Worm (Caenorhabditis elegans) whole organism, young adult: ENCODE data around the gene smc-5.

Source experiments
- B0261.1 ChIP-seq: sonication (generic microtip); optimal IDR thresholded peaks from 2 replicates; lab custom pipeline; 2016; ENCODE audit warnings: mild to moderate bottlenecking, missing genetic modification characterization, moderate library complexity, missing compliant biosample characterization
- F23B12.7 ChIP-seq: sonication (generic microtip); optimal IDR thresholded peaks from 2 replicates; lab custom pipeline; 2017; ENCODE audit warnings: missing genetic modification characterization, mild to moderate bottlenecking, missing compliant biosample characterization, antibody characterized with exemption, moderate library complexity; ENCODE audit not compliant: insufficient read depth
- T07F8.4 ChIP-seq: sonication (generic microtip); optimal IDR thresholded peaks from 2 replicates; lab custom pipeline; 2016; ENCODE audit warnings: mild to moderate bottlenecking, missing genetic modification characterization, moderate library complexity, missing compliant biosample characterization
- T26A5.8 ChIP-seq: sonication (generic microtip); optimal IDR thresholded peaks from 2 replicates; lab custom pipeline; 2016; ENCODE audit warnings: missing genetic modification characterization, missing compliant biosample characterization
- Y79H2A.3 ChIP-seq: fragments of 200-800 bp; sonication (Bioruptor generic); conservative IDR thresholded peaks from 2 replicates; pipeline ENCODE4 v1.3.6; 2022; ENCODE audit warnings: missing genetic modification reagents, missing genetic modification characterization, missing compliant biosample characterization
- Y95B8A.8 ChIP-seq: fragments of 200-800 bp; sonication (Bioruptor generic); IDR thresholded peaks from 2 replicates; pipeline ENCODE4 v1.3.6; 2022; ENCODE audit warnings: missing genetic modification reagents, missing genetic modification characterization, missing compliant biosample characterization
- ZK185.1 ChIP-seq: sonication (generic microtip); optimal IDR thresholded peaks from 2 replicates; lab custom pipeline; 2016; ENCODE audit warnings: mild to moderate bottlenecking, missing genetic modification characterization, missing compliant biosample characterization; ENCODE audit not compliant: poor library complexity, severe bottlenecking
- aptf-3 ChIP-seq: fragments of 200-800 bp; sonication (Bioruptor generic); IDR thresholded peaks from 2 replicates; pipeline ENCODE4 v1.3.6; 2022; ENCODE audit warnings: missing genetic modification characterization, missing compliant biosample characterization
- athp-1 ChIP-seq: sonication (generic microtip); optimal IDR thresholded peaks from 2 replicates; lab custom pipeline; 2017; ENCODE audit warnings: mild to moderate bottlenecking, missing genetic modification characterization, missing compliant biosample characterization
- ceh-100 ChIP-seq: fragments of 200-800 bp; sonication (Bioruptor generic); IDR thresholded peaks from 2 replicates; pipeline ENCODE4 v1.3.6; 2022; ENCODE audit warnings: missing genetic modification reagents, missing genetic modification characterization, missing compliant biosample characterization
- ceh-79 ChIP-seq: sonication (generic microtip); optimal IDR thresholded peaks from 2 replicates; lab custom pipeline; 2017; ENCODE audit warnings: mild to moderate bottlenecking, missing genetic modification characterization, missing compliant biosample characterization
- dox-1 ChIP-seq: fragments of 200-800 bp; sonication (Bioruptor generic); IDR thresholded peaks from 2 replicates; pipeline ENCODE4 v1.3.6; 2022; ENCODE audit warnings: missing genetic modification reagents, missing genetic modification characterization, missing compliant biosample characterization
- dpff-1 ChIP-seq: sonication (generic microtip); optimal IDR thresholded peaks from 2 replicates; lab custom pipeline; 2017; ENCODE audit warnings: mild to moderate bottlenecking, missing genetic modification characterization, missing compliant biosample characterization
- dpl-1 ChIP-seq: fragments of 150-350 bp; optimal IDR thresholded peaks from 2 replicates; lab custom pipeline; 2014; ENCODE audit warnings: missing biosample characterization, missing genetic modification reagents, missing genetic modification characterization
- egrh-3 ChIP-seq: fragments of 200-800 bp; sonication (Bioruptor generic); IDR thresholded peaks from 2 replicates; pipeline ENCODE4 v1.3.6; 2022; ENCODE audit warnings: missing genetic modification reagents, missing genetic modification characterization, missing compliant biosample characterization
- ekl-4 ChIP-seq: fragments of 200-800 bp; sonication (Bioruptor generic); IDR thresholded peaks from 2 replicates; pipeline ENCODE4 v1.3.6; 2022; ENCODE audit warnings: missing genetic modification reagents, missing genetic modification characterization, missing compliant biosample characterization
- fkh-3 ChIP-seq: sonication (generic microtip); optimal IDR thresholded peaks from 2 replicates; lab custom pipeline; 2016; ENCODE audit warnings: mild to moderate bottlenecking, missing genetic modification characterization, missing compliant biosample characterization
- hmg-20 ChIP-seq: fragments of 200-800 bp; sonication (Bioruptor generic); IDR thresholded peaks from 2 replicates; pipeline ENCODE4 v1.3.6; 2022; ENCODE audit warnings: missing genetic modification reagents, missing genetic modification characterization, missing compliant biosample characterization
- let-526 ChIP-seq: fragments of 200-800 bp; sonication (Bioruptor generic); IDR thresholded peaks from 2 replicates; pipeline ENCODE4 v1.3.6; 2022; ENCODE audit warnings: missing genetic modification reagents, missing genetic modification characterization, missing compliant biosample characterization
- lsl-1 ChIP-seq: fragments of 200-800 bp; sonication (Bioruptor generic); optimal IDR thresholded peaks from 2 replicates; lab custom pipeline; 2018; ENCODE audit warnings: mild to moderate bottlenecking, missing genetic modification characterization, moderate library complexity, missing compliant biosample characterization
- madf-6 ChIP-seq: fragments of 200-800 bp; sonication (Bioruptor generic); IDR thresholded peaks from 2 replicates; pipeline ENCODE4 v1.3.6; 2022; ENCODE audit warnings: missing genetic modification reagents, missing genetic modification characterization, missing compliant biosample characterization
- mes-4 ChIP-seq: sonication (generic microtip); optimal IDR thresholded peaks from 2 replicates; lab custom pipeline; 2016; ENCODE audit warnings: missing genotype, missing genetic modification characterization, missing compliant biosample characterization
- nfya-2 ChIP-seq: fragments of 200-800 bp; sonication (Bioruptor generic); IDR thresholded peaks from 2 replicates; pipeline ENCODE4 v1.3.6; 2022; ENCODE audit warnings: missing genetic modification reagents, missing genetic modification characterization, missing compliant biosample characterization
- nhr-120 ChIP-seq: fragments of 200-800 bp; sonication (Bioruptor generic); IDR thresholded peaks from 2 replicates; pipeline ENCODE4 v1.3.6; 2022; ENCODE audit warnings: missing genetic modification characterization, missing compliant biosample characterization
- rcor-1 ChIP-seq: fragments of 200-800 bp; sonication (Bioruptor generic); IDR thresholded peaks from 2 replicates; pipeline ENCODE4 v1.3.6; 2022; ENCODE audit warnings: missing genetic modification reagents, missing genetic modification characterization, missing compliant biosample characterization
- sdz-38 ChIP-seq: sonication (generic microtip); optimal IDR thresholded peaks from 2 replicates; lab custom pipeline; 2016; ENCODE audit warnings: missing genotype, missing genetic modification characterization, missing compliant biosample characterization
- sptf-2 ChIP-seq: fragments of 200-800 bp; sonication (Bioruptor generic); optimal IDR thresholded peaks from 2 replicates; lab custom pipeline; 2018; ENCODE audit warnings: mild to moderate bottlenecking, missing genetic modification characterization, missing compliant biosample characterization
- tbp1 ChIP-seq: fragments of 200-800 bp; sonication (Bioruptor generic); optimal IDR thresholded peaks from 2 replicates; lab custom pipeline; 2018; ENCODE audit warnings: mild to moderate bottlenecking, missing genetic modification characterization, missing compliant biosample characterization
- unc-130 ChIP-seq: sonication (generic microtip); optimal IDR thresholded peaks from 2 replicates; lab custom pipeline; 2016; ENCODE audit warnings: missing genetic modification reagents, missing genetic modification characterization, missing compliant biosample characterization
- xnd-1 ChIP-seq: sonication (generic microtip); optimal IDR thresholded peaks from 2 replicates; lab custom pipeline; 2016; ENCODE audit warnings: missing genotype, missing genetic modification reagents, missing genetic modification characterization, missing compliant biosample characterization
- ztf-26 ChIP-seq: sonication (generic microtip); optimal IDR thresholded peaks from 2 replicates; lab custom pipeline; 2017; ENCODE audit warnings: missing genetic modification characterization, missing compliant biosample characterization
- ztf-6 ChIP-seq: fragments of 200-800 bp; sonication (Bioruptor generic); IDR thresholded peaks from 2 replicates; pipeline ENCODE4 v1.3.6; 2022; ENCODE audit warnings: missing genetic modification reagents, missing genetic modification characterization, missing compliant biosample characterization

Gene smc-5

DNA sequence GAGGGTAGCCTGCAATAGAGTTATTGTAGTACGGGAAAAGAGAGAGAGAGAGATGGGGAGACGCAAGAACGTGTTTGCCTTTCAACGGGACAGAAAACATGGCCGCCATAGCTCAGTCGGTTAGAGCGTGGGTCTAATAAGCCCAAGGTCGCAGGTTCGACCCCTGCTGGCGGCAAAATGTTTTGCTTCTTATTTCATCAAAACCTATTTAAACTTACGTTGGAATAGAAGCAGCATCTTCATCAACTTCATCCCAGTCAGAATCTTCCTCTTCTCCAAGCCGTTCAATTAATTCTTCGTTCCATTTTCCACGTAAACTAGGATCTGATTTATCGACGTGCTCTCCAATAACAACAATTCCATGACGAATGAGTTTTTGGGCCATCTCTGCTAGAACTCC, 29.3 kb upstream of the smc-5 start (continued):
- TF ChIP-seq mes-4 (peak; percentile 72), ceh-79 (tag; lab: Kevin White, UChicago) (peak; percentile 33), egrh-3 (GFP tag; lab: Robert Waterston, UW) (peak; percentile 39; the same call in 1 of the 2 replicates), ceh-100 (peak; percentile 70), hmg-20 (peak; percentile 86)

DNA sequence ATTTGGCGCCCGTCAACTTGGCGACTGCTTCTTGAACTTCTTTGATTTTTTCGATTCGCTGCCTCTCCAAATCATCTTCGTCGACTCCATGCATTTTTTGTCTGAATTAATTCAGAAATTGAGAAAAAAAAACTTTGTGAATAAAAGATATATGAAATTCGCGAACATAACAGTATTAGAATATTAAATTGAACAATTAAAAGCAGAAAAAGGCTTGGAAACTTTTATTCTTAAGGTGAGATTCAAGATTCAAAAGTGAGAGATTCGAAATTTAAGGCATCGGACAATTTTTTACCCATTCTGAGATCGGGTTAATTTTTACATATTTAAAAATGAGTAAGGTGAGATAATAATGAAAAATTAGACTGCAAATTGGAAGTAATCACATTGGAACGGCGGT, 28.0 kb upstream of the smc-5 start, which contains the start of gene F33G12.3:
TSS of gene F33G12.3 (minus strand) at position 101 of the 400 bp plus-strand sequence.
- TF ChIP-seq B0261.1 (tag; lab: Kevin White, UChicago) (no peak), ztf-6 (no peak), tbp1 (GFP tag; lab: Kevin White, UChicago) (no peak), fkh-3 (tag; lab: Kevin White, UChicago) (no peak), nhr-120 (GFP tag; lab: Robert Waterston, UW) (no peak), let-526 (GFP tag; lab: Robert Waterston, UW) (no peak), dpff-1 (tag; lab: Kevin White, UChicago) (no peak), Y79H2A.3 (no peak), athp-1 (no peak)

DNA sequence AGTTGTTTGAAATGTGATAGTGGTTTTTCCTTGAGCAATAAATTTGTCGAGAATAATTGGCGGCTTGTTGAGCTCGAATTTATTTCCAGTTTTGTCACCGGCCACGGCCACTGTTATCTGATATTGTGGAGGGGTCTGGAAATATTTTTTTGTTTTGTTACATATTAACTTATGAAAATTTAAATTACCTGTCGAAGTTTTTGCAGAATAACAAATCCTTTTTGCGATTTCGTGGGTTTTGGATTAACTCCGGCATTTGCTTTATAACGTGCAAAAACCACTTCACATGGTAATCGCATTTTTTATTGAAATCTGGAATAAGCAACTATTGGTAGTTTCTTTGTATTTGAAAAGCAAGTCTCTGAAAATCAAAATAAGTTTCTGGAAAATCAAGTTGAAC, 25.8 kb upstream of the smc-5 start, which contains the start of gene lrr-1:
TSS of gene lrr-1 (minus strand) at position 312 of the 400 bp plus-strand sequence.
- peak; percentile 43; the same call in 1 of the 2 replicates for TF ChIP-seq madf-6 (GFP tag; lab: Robert Waterston, UW)
- TF ChIP-seq dpl-1 (GFP tag; lab: Kevin White, UChicago) = no peak

ce11 chrII:5039912-5040311, 22.0 kb upstream of the smc-5 start, which contains the start of gene golg-2:
golg-2 (minus strand) TSS chrII:5040091.
- peak; percentile 18 for TF ChIP-seq F23B12.7 (tag; lab: Kevin White, UChicago)
- no peak for TF ChIP-seq Y95B8A.8

DNA sequence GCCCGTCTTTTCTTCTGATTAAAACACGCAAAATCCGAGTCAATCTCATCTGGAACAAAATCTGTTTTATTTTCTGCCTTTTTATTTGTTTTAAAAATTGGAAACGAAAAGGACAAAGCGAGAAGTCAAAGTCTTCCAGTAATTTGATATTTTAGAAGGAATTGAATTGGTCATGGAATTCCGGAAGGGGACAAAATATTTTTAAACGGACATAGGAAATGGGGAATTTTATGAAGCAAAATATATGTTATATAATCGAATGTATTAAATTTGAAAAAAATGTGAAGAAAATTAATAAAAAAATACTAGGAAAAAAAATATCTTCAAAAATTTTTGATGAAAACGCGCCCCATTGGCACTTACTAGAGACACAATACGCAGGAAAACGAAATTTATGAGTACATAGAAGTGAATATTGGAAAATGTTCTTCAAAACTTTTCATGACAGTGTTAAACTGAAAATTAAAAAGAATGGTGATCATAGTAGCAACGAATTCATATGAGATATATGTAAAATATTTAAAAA, 21.2 kb upstream of the smc-5 start, which contains the start of gene F33G12.7:
TSS of gene F33G12.7 (minus strand) at position 51 of the 526 bp plus-strand sequence.
- TF ChIP-seq lsl-1 (GFP tag; lab: Kevin White, UChicago) (peak; percentile 16), nfya-2 (GFP tag; lab: Robert Waterston, UW) (no peak), T26A5.8 (tag; lab: Kevin White, UChicago) (no peak)

- TF ChIP-seq sptf-2 (no peak), sdz-38 (tag; lab: Kevin White, UChicago) (no peak), ZK185.1 (tag; lab: Kevin White, UChicago) (no peak), rcor-1 (GFP tag; lab: Robert Waterston, UW) (no peak), ekl-4 (no peak), Y95B8A.8 (no peak), ztf-26 (tag; lab: Kevin White, UChicago) (no peak), T07F8.4 (no peak), xnd-1 (tag; lab: Kevin White, UChicago) (no peak), nfya-2 (GFP tag; lab: Robert Waterston, UW) (no peak), ceh-100 (no peak), unc-130 (GFP tag; lab: Kevin White, UChicago) (no peak), aptf-3 (GFP tag; lab: Robert Waterston, UW) (no peak), dox-1 (GFP tag; lab: Robert Waterston, UW) (no peak)
These were observed 19.5 kb upstream of the smc-5 start for ce11 chrII:5042381-5042930.
